Fruit fly (Drosophila melanogaster) whole organism, adult: ENCODE measurements around the gene Sytbeta.
A peak's percentile ranks its signal among the peaks of the same experiment; 100 is the strongest.

ENCODE experiments used
- CG11617 ChIP-seq: fragments of 200-800 bp; sonication (Bioruptor generic); optimal IDR thresholded peaks from 2 replicates; lab custom pipeline; 2017; ENCODE audit warnings: mild to moderate bottlenecking, missing biosample characterization, missing genetic modification reagents, missing genetic modification characterization
- CG12768 ChIP-seq: fragments of 200-800 bp; sonication (Bioruptor generic); optimal IDR thresholded peaks from 2 replicates; lab custom pipeline; 2017; ENCODE audit warnings: missing biosample characterization, missing genetic modification characterization, mild to moderate bottlenecking, moderate library complexity, missing genetic modification reagents
- CG14711 ChIP-seq: fragments of 200-800 bp; sonication (Bioruptor generic); optimal IDR thresholded peaks from 2 replicates; lab custom pipeline; 2018; ENCODE audit warnings: missing biosample characterization, mild to moderate bottlenecking, missing genetic modification characterization, moderate library complexity
- CG1620 ChIP-seq: fragments of 200-800 bp; sonication (Bioruptor generic); optimal IDR thresholded peaks from 2 replicates; lab custom pipeline; 2016; ENCODE audit warnings: missing biosample characterization, missing genetic modification characterization
- CG33017 ChIP-seq: fragments of 200-800 bp; sonication (Bioruptor generic); optimal IDR thresholded peaks from 2 replicates; lab custom pipeline; 2018; ENCODE audit warnings: missing biosample characterization, mild to moderate bottlenecking, missing genetic modification characterization, moderate library complexity
- CG5204 ChIP-seq: fragments of 200-800 bp; sonication (Bioruptor generic); optimal IDR thresholded peaks from 2 replicates; lab custom pipeline; 2016; ENCODE audit warnings: missing biosample characterization, missing genetic modification characterization
- CG7045 ChIP-seq: fragments of 200-800 bp; sonication (Bioruptor generic); optimal IDR thresholded peaks from 2 replicates; lab custom pipeline; 2017; ENCODE audit warnings: missing biosample characterization, mild to moderate bottlenecking, missing genetic modification characterization
- CG7101 ChIP-seq: fragments of 200-800 bp; sonication (Bioruptor generic); optimal IDR thresholded peaks from 2 replicates; lab custom pipeline; 2018; ENCODE audit warnings: missing biosample characterization, mild to moderate bottlenecking, missing genetic modification characterization, moderate library complexity
- Clk ChIP-seq: fragments of 200-800 bp; sonication (Bioruptor generic); optimal IDR thresholded peaks from 2 replicates; lab custom pipeline; 2017; ENCODE audit warnings: missing biosample characterization, missing genetic modification characterization
- Crg-1 ChIP-seq: fragments of 200-800 bp; sonication (Bioruptor generic); optimal IDR thresholded peaks from 2 replicates; lab custom pipeline; 2016; ENCODE audit warnings: missing biosample characterization, missing genetic modification characterization
- Hr96 ChIP-seq: fragments of 200-800 bp; sonication (Bioruptor generic); optimal IDR thresholded peaks from 2 replicates; lab custom pipeline; 2016; ENCODE audit warnings: missing biosample characterization, missing genetic modification characterization
- Mnt ChIP-seq: fragments of 200-800 bp; sonication (Bioruptor generic); optimal IDR thresholded peaks from 2 replicates; lab custom pipeline; 2016; ENCODE audit warnings: missing biosample characterization, mild to moderate bottlenecking, missing genetic modification characterization
- bab1 ChIP-seq: fragments of 200-800 bp; sonication (Bioruptor generic); optimal IDR thresholded peaks from 3 replicates; lab custom pipeline; 2019; ENCODE audit warnings: missing biosample characterization, mild to moderate bottlenecking, missing genetic modification characterization, moderate library complexity
- cic ChIP-seq: fragments of 200-800 bp; sonication (Bioruptor generic); optimal IDR thresholded peaks from 2 replicates; lab custom pipeline; 2017; ENCODE audit warnings: missing biosample characterization, mild to moderate bottlenecking, missing genetic modification characterization, moderate library complexity
- cnc ChIP-seq, 2 experiments: fragments of >200 bp; optimal IDR thresholded peaks; 2 replicates each; lab custom pipeline; 2017
- kay ChIP-seq: fragments of 200-800 bp; sonication (Bioruptor generic); peaks from one replicate; lab custom pipeline; 2016; ENCODE audit warnings: missing biosample characterization, missing genetic modification characterization, borderline replicate concordance
- ovo ChIP-seq: fragments of 200-800 bp; sonication (Bioruptor generic); optimal IDR thresholded peaks from 2 replicates; lab custom pipeline; 2016; ENCODE audit warnings: missing biosample characterization, missing genetic modification characterization
- pad ChIP-seq: fragments of 200-800 bp; sonication (Bioruptor generic); optimal IDR thresholded peaks from 3 replicates; lab custom pipeline; 2017; ENCODE audit warnings: missing biosample characterization, missing genetic modification characterization, mild to moderate bottlenecking, moderate library complexity, missing genetic modification reagents
- tj ChIP-seq: fragments of 200-800 bp; sonication (Bioruptor generic); optimal IDR thresholded peaks from 3 replicates; lab custom pipeline; 2017; ENCODE audit warnings: missing biosample characterization, mild to moderate bottlenecking, missing genetic modification characterization, moderate library complexity
- toe ChIP-seq: fragments of 200-800 bp; sonication (Bioruptor generic); optimal IDR thresholded peaks from 2 replicates; lab custom pipeline; 2016; ENCODE audit warnings: missing biosample characterization, missing genetic modification characterization

Gene Sytbeta

DNA sequence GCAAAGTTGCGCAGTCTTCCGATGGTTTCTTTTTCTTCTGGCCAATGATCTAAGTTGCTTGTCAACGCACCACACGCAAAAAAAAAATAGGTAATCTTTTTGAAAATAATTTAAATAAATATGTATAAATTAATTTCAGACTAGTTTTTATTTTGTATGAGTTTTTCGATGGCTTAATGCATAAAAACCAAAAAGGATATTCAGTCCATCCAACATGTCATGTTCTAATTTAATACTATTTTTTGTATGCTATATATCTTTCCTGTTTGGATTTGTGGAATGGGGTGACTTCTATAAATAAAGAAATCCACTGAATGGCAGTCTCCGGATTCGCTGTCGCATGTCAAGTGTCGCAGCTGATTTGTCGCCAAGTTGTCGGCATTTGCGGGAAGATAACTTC lies 55.1 kb downstream of the Sytbeta start:
- no peak for TF ChIP-seq Clk
- TF ChIP-seq Hr96 (GFP tag; lab: Kevin White, UChicago) = no peak
- TF ChIP-seq tj (GFP tag; lab: Kevin White, UChicago) = no peak
- TF ChIP-seq CG14711 (tag; lab: Kevin White, UChicago) = no peak
- no peak for TF ChIP-seq CG33017
- no peak for TF ChIP-seq Mnt (GFP tag; lab: Kevin White, UChicago)
- no peak for TF ChIP-seq CG7045
- no peak for TF ChIP-seq CG12768 (GFP tag; lab: Kevin White, UChicago)
- no peak for TF ChIP-seq cnc (optimal IDR thresholded peaks at IDR 0.05; lab: Kevin White, UChicago)
- TF ChIP-seq toe (GFP tag; lab: Kevin White, UChicago) = no peak
- TF ChIP-seq CG1620 = no peak
- TF ChIP-seq bab1 = no peak
- no peak for TF ChIP-seq ovo (GFP tag; lab: Kevin White, UChicago)
- no peak for TF ChIP-seq CG11617
- no peak for TF ChIP-seq CG7101 (tag; lab: Kevin White, UChicago)
- TF ChIP-seq cic = no peak

dm6 chr3L:15007271-15007948 lies 57.4 kb downstream of the Sytbeta start:
- TF ChIP-seq CG11617 (no peak), pad (GFP tag; lab: Kevin White, UChicago) (no peak), cic (no peak), Crg-1 (GFP tag; lab: Kevin White, UChicago) (no peak), CG12768 (GFP tag; lab: Kevin White, UChicago) (no peak), Clk (no peak), cnc (optimal IDR thresholded peaks at IDR 0.05; lab: Kevin White, UChicago) (no peak), CG33017 (no peak), CG1620 (no peak), CG7101 (tag; lab: Kevin White, UChicago) (no peak), kay (no peak), bab1 (no peak)

DNA sequence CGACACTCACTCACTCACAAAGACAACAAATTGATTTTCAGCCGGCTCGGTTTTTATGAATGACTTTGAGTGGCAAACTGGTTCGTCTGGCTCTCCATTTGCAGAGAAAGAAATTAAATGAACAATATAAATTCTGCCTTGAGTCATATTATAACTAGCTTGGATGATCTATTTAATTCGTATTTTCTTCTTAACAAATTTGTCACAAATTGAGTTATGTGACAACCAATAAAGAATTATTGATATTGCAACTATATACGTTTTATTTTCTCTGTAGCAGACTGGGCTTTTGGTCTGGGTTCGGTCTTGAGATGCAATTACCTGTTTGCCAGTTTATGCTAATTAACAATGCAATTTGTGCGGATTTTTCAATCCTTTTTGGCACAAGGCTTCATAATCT lies 58.0 kb downstream of the Sytbeta start:
- TF ChIP-seq cnc (optimal IDR thresholded peaks at IDR 0.05; lab: Kevin White, UChicago) = no peak
- no peak for TF ChIP-seq CG11617
- TF ChIP-seq Crg-1 (GFP tag; lab: Kevin White, UChicago) = no peak
- TF ChIP-seq bab1 = no peak
- TF ChIP-seq CG1620 = no peak

dm6 chr3L:15005774-15006173 lies 59.0 kb downstream of the Sytbeta start:
- TF ChIP-seq cnc (optimal IDR thresholded peaks at IDR 0.05; lab: Kevin White, UChicago) = no peak
- TF ChIP-seq cic = no peak
- TF ChIP-seq toe (GFP tag; lab: Kevin White, UChicago) = no peak
- no peak for TF ChIP-seq ovo (GFP tag; lab: Kevin White, UChicago)

- TF ChIP-seq CG1620 (no peak), Clk (no peak), CG5204 (GFP tag; lab: Kevin White, UChicago) (no peak), CG33017 (no peak), cic (no peak), CG14711 (tag; lab: Kevin White, UChicago) (no peak), CG11617 (no peak), kay (no peak), CG7045 (no peak), CG7101 (tag; lab: Kevin White, UChicago) (no peak), pad (GFP tag; lab: Kevin White, UChicago) (no peak), CG12768 (GFP tag; lab: Kevin White, UChicago) (no peak), tj (GFP tag; lab: Kevin White, UChicago) (no peak), bab1 (no peak)
Measured at dm6 chr3L:15005085-15005484, 59.7 kb downstream of the Sytbeta start.

DNA sequence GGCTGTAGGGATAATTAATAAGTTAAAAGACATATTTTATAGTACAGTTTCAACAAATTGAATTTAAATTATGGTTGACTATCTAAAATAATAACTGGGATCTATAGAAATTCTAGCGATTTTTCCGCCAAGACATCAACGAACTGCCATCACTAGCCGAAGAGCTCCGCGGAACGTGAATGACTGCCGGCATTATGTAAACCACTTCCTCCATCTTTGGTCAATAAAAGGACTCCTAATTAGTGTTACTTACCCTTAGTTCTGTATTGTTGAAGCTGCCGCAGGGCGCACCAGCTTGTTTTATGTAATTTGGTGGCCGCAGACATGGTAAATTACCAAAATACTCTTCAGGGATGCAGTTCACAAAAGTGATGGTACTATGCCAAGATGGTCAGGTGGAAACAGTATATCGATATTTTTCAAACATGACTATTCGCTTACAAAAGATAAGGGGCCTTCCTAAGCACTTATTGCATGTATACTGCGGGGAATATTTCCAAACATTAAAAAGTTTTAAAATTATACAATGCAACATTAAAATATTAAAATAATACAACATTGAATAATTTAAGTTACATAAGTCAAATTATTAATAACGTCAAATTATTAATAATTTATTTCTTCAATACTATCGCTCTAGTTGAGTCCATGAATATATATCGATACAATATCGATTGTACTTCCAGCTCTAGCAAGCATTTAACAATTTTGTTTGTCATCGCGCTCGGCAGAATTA lies 65.3 kb downstream of the Sytbeta start, which contains the start of the genes mRpL39 and Prosbeta2:
Gene mRpL39 (minus strand): TSS at position 383 of the 736 bp plus-strand sequence.
Gene Prosbeta2 (plus strand): TSS at position 668 of the 736 bp plus-strand sequence.
- TF ChIP-seq CG7045 = peak; percentile 36
- TF ChIP-seq cnc (optimal IDR thresholded peaks at IDR 0.05; lab: Kevin White, UChicago) = peak in 1 of 2 experiments; percentile 41
- peak; percentile 54 for TF ChIP-seq Clk
- no peak for TF ChIP-seq pad (GFP tag; lab: Kevin White, UChicago)
- TF ChIP-seq CG7101 (tag; lab: Kevin White, UChicago) = peak; percentile 52
- no peak for TF ChIP-seq cic
- TF ChIP-seq kay = no peak
- no peak for TF ChIP-seq CG5204 (GFP tag; lab: Kevin White, UChicago)
- no peak for TF ChIP-seq CG1620
- TF ChIP-seq Crg-1 (GFP tag; lab: Kevin White, UChicago) = no peak
- TF ChIP-seq bab1 = peak; percentile 82
- no peak for TF ChIP-seq Mnt (GFP tag; lab: Kevin White, UChicago)
- TF ChIP-seq toe (GFP tag; lab: Kevin White, UChicago) = no peak
- TF ChIP-seq CG14711 (tag; lab: Kevin White, UChicago) = peak; percentile 76
- no peak for TF ChIP-seq tj (GFP tag; lab: Kevin White, UChicago)
- no peak for TF ChIP-seq CG33017
- peak; percentile 38 for TF ChIP-seq CG12768 (GFP tag; lab: Kevin White, UChicago)
- TF ChIP-seq ovo (GFP tag; lab: Kevin White, UChicago) = no peak
- no peak for TF ChIP-seq Hr96 (GFP tag; lab: Kevin White, UChicago)
- no peak for TF ChIP-seq CG11617
